Fruit fly (Drosophila melanogaster) whole organism, pupa: ENCODE measurements around the gene Nepl11.

Experiments
- CG12605 ChIP-seq: fragments of 200-800 bp; sonication (Bioruptor generic); IDR thresholded peaks from 2 replicates; pipeline ENCODE4 v1.3.6; 2022; ENCODE audit warnings: missing biosample characterization, missing genetic modification characterization
- CG13204 ChIP-seq: fragments of 200-800 bp; sonication (Bioruptor generic); optimal IDR thresholded peaks from 2 replicates; lab custom pipeline; 2018; ENCODE audit warnings: missing biosample characterization, mild to moderate bottlenecking, missing genetic modification characterization, moderate library complexity
- CG14655 ChIP-seq: fragments of 200-800 bp; sonication (Bioruptor generic); optimal IDR thresholded peaks from 3 replicates; lab custom pipeline; 2017; ENCODE audit warnings: mild to moderate bottlenecking, missing biosample characterization, missing genetic modification reagents, missing genetic modification characterization
- CG15710 ChIP-seq: fragments of 200-800 bp; sonication (Bioruptor generic); optimal IDR thresholded peaks from 2 replicates; lab custom pipeline; 2018; ENCODE audit warnings: missing biosample characterization, mild to moderate bottlenecking, missing genetic modification characterization, moderate library complexity
- CG17806 ChIP-seq: fragments of 200-800 bp; sonication (Bioruptor generic); optimal IDR thresholded peaks from 2 replicates; lab custom pipeline; 2018; ENCODE audit warnings: missing biosample characterization, mild to moderate bottlenecking, missing genetic modification characterization, moderate library complexity
- CG32121 ChIP-seq: fragments of 200-800 bp; sonication (Bioruptor generic); IDR thresholded peaks from 2 replicates; pipeline ENCODE4 v1.3.6; 2022; ENCODE audit warnings: missing biosample characterization, missing genetic modification characterization
- CG34367 ChIP-seq: fragments of 200-800 bp; sonication (Bioruptor generic); optimal IDR thresholded peaks from 2 replicates; lab custom pipeline; 2018; ENCODE audit warnings: missing biosample characterization, mild to moderate bottlenecking, missing genetic modification characterization
- CG8159 ChIP-seq: fragments of 200-800 bp; sonication (Bioruptor generic); optimal IDR thresholded peaks from 3 replicates; lab custom pipeline; 2018; ENCODE audit warnings: missing biosample characterization, mild to moderate bottlenecking, missing genetic modification characterization, moderate library complexity
- D1 ChIP-seq: fragments of 200-800 bp; sonication (Bioruptor generic); optimal IDR thresholded peaks from 2 replicates; lab custom pipeline; 2018; ENCODE audit warnings: missing biosample characterization, mild to moderate bottlenecking, missing genetic modification characterization, moderate library complexity
- Pif1B ChIP-seq: fragments of 200-800 bp; sonication (Bioruptor generic); optimal IDR thresholded peaks from 3 replicates; lab custom pipeline; 2016; ENCODE audit warnings: missing biosample characterization, missing genetic modification characterization
- Snoo ChIP-seq: fragments of 200-800 bp; sonication (Bioruptor generic); optimal IDR thresholded peaks from 3 replicates; lab custom pipeline; 2017; ENCODE audit warnings: missing biosample characterization, mild to moderate bottlenecking, missing genetic modification characterization, inconsistent platforms
- gl ChIP-seq: fragments of 200-800 bp; sonication (Bioruptor generic); optimal IDR thresholded peaks from 2 replicates; lab custom pipeline; 2018; ENCODE audit warnings: missing biosample characterization, mild to moderate bottlenecking, missing genetic modification characterization

DNA sequence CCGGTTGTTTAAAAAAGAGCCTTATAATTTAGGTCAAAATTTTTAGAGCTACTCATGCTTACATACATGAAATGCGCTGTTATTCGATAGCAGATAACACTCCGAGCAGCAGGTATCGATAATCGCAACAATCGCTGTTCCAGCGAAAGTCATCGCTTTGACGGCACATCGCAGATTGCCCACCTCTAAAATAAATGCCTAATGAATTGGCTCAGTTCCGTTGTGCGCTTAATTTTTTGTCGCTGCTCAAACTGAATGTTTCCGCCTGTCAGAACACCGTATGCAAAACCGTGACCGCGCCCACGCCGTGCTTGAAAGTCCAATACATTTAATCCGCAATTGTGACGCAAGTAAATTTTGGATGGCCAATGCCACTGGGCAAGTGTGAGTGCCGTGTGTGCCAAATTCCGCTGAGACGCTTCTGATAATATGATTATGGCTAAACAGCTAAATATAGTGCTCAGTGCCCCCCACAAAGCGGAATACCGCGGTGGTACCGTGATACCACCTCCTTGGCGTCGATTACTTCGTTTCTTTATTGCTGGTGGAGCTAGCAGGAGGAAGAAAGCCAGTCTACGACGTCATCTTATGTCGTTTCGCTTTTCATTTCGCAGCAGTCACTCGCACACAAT, 25.0 kb upstream of the Nepl11 start, which contains the start of gene CG9795:
- TF ChIP-seq Snoo (tag; lab: Kevin White, UChicago), result peak; percentile 16
- TF ChIP-seq D1, result no peak
- TF ChIP-seq CG34367 (tag; lab: Kevin White, UChicago), result no peak
- no peak for TF ChIP-seq gl (tag; lab: Kevin White, UChicago)
- TF ChIP-seq CG32121, result peak; percentile 27; the same call in 1 of the 2 replicates
- TF ChIP-seq CG17806 (tag; lab: Kevin White, UChicago), result peak; percentile 3
- TF ChIP-seq Pif1B, result no peak
- TF ChIP-seq CG8159 (tag; lab: Kevin White, UChicago), result no peak
- no peak for TF ChIP-seq CG12605 (GFP tag; lab: Robert Waterston, UW)
- TF ChIP-seq CG13204 (GFP tag; lab: Kevin White, UChicago), result no peak
- no peak for TF ChIP-seq CG15710 (tag; lab: Kevin White, UChicago)
- no peak for TF ChIP-seq CG14655 (GFP tag; lab: Kevin White, UChicago)
